Worm (Caenorhabditis elegans): Measurements from ENCODE around the gene Y66D12A.7.

DNA sequence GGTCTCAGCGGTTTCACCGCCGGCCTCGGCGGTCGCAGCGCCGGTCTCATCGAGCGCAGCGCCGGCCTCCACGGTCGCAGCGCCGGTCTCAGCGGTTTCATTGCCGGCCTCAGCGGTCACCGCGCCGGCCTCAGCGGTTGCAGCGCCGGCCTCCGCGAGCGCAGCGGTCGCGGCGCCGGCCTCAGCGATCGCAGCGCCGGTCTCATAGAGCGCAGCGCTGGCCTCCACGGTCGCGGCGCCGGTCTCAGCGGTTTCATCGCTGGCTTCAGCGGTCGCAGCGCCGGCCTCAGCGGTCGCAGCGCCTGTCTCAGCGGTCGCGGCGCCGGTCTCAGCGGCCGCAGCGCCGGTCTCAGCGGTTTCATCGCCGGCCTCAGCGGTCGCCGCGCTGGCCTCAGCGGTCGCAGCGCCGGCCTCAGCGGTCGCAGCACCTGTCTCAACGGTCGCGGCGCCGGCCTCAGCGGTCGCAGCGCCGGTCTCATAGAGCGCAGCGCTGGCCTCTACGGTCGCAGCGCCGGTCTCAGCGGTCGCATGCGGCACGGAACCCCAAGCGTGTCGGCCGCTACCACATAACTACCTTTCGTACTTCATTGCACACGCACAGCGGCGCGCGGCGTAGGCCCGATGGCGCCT is 31.5 kb upstream of the Y66D12A.7 start:
- TF ChIP-seq ama-1 (optimal IDR thresholded peaks at IDR 0.05) = no peak
- TF ChIP-seq ets-7 (tag; optimal IDR thresholded peaks at IDR 0.05) = no peak
- no peak for TF ChIP-seq flt-1 (GFP tag; IDR thresholded peaks at IDR 0.05)
- no peak for TF ChIP-seq ceh-36 (tag; optimal IDR thresholded peaks at IDR 0.05)
- no peak for TF ChIP-seq hnd-1 (tag; optimal IDR thresholded peaks at IDR 0.05)
- no peak for TF ChIP-seq hmg-4 (GFP tag; optimal IDR thresholded peaks at IDR 0.05)
- TF ChIP-seq ceh-13 (GFP tag; optimal IDR thresholded peaks at IDR 0.05) = no peak
